Worm (Caenorhabditis elegans) whole organism, early embryonic: ENCODE measurements around the gene nlt-1.

Experiments used
- B0310.2 ChIP-seq: sonication (generic microtip); optimal IDR thresholded peaks from 2 replicates; lab custom pipeline; 2016; ENCODE audit warnings: mild to moderate bottlenecking, missing genetic modification characterization, missing compliant biosample characterization
- F13C5.2 ChIP-seq: sonication (generic microtip); optimal IDR thresholded peaks from 2 replicates; lab custom pipeline; 2017; ENCODE audit warnings: mild to moderate bottlenecking, missing genetic modification characterization, inconsistent platforms, missing compliant biosample characterization
- aly-1 ChIP-seq: sonication (generic microtip); optimal IDR thresholded peaks from 2 replicates; lab custom pipeline; 2016; ENCODE audit warnings: missing genetic modification characterization, missing compliant biosample characterization
- ama-1 ChIP-seq: fragments of 150-350 bp; optimal IDR thresholded peaks from 2 replicates; lab custom pipeline; 2014
- ceh-13 ChIP-seq: fragments of 200-800 bp; sonication (Bioruptor generic); optimal IDR thresholded peaks from 2 replicates; lab custom pipeline; 2018; ENCODE audit warnings: mild to moderate bottlenecking, missing genetic modification characterization, missing compliant biosample characterization
- ceh-36 ChIP-seq: sonication (generic microtip); optimal IDR thresholded peaks from 2 replicates; lab custom pipeline; 2016; ENCODE audit warnings: missing genetic modification characterization, inconsistent platforms, missing compliant biosample characterization
- ets-7 ChIP-seq: sonication (generic microtip); optimal IDR thresholded peaks from 2 replicates; lab custom pipeline; 2016; ENCODE audit warnings: missing genotype, missing genetic modification characterization, missing compliant biosample characterization
- flt-1 ChIP-seq: fragments of 200-800 bp; sonication (Bioruptor generic); IDR thresholded peaks from 2 replicates; pipeline ENCODE4 v1.3.6; 2022; ENCODE audit warnings: missing genetic modification characterization, missing compliant biosample characterization
- hmbx-1 ChIP-seq: sonication (generic microtip); optimal IDR thresholded peaks from 2 replicates; lab custom pipeline; 2016; ENCODE audit warnings: mild to moderate bottlenecking, missing genetic modification characterization, missing compliant biosample characterization
- hmg-4 ChIP-seq: fragments of 200-800 bp; sonication (Bioruptor generic); optimal IDR thresholded peaks from 2 replicates; lab custom pipeline; 2018; ENCODE audit warnings: mild to moderate bottlenecking, missing genetic modification characterization, missing compliant biosample characterization
- hnd-1 ChIP-seq: sonication (generic microtip); optimal IDR thresholded peaks from 2 replicates; lab custom pipeline; 2016; ENCODE audit warnings: missing genetic modification characterization, missing compliant biosample characterization
- pes-1 ChIP-seq: fragments of 200-800 bp; sonication (Bioruptor generic); IDR thresholded peaks from 2 replicates; pipeline ENCODE4 v1.3.6; 2022; ENCODE audit warnings: missing genetic modification reagents, missing genetic modification characterization, missing compliant biosample characterization
- scrt-1 ChIP-seq: fragments of 200-800 bp; sonication (Bioruptor generic); IDR thresholded peaks from 2 replicates; pipeline ENCODE4 v1.3.6; 2022; ENCODE audit warnings: missing genetic modification characterization, missing compliant biosample characterization
- sea-1 ChIP-seq: fragments of 200-800 bp; sonication (Bioruptor generic); conservative IDR thresholded peaks from 2 replicates; pipeline ENCODE4 v1.3.6; 2022; ENCODE audit warnings: missing genetic modification characterization, missing compliant biosample characterization
- tbx-11 ChIP-seq: fragments of 200-800 bp; sonication (Bioruptor generic); IDR thresholded peaks from 2 replicates; pipeline ENCODE4 v1.3.6; 2022; ENCODE audit warnings: missing genetic modification characterization, missing compliant biosample characterization
- tbx-37 ChIP-seq: fragments of 200-800 bp; sonication (Bioruptor generic); conservative IDR thresholded peaks from 2 replicates; pipeline ENCODE4 v1.3.6; 2022; ENCODE audit warnings: missing genetic modification reagents, missing genetic modification characterization, missing compliant biosample characterization
- tra-4 ChIP-seq: sonication (generic microtip); optimal IDR thresholded peaks from 2 replicates; lab custom pipeline; 2017; ENCODE audit warnings: missing genetic modification characterization, missing compliant biosample characterization

Gene nlt-1

DNA sequence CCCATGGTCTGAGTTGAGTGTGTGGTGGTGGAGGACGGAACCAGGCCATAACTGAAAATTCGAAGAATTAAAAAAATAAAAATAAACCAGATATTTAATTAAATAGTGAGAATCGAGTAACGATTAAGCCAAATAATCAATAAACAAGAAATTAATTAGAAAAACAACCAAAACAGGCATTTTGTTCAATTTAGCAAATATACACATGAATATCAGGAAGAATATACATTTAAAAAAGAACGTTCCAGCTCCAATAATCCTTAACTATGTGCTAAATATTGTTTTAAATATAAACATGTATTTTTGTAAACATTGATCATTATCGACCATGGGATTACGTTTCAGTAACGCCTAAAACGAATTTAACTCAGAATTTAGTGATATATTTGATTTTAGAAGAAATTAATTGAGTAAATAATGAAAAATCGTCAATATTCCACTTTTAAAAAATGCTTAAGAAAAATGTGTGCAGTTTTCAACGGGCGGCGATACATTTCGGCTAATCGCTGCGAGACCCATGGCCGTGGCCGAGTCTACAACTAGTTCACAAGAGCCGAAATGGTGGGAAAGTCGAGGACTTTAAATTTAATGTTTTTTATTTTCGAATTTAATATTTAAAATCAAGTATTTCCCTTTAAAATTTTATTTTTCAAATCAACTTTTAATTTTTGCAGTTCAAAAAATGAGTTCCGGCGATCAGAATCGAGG lies 32.8 kb downstream of the nlt-1 start, which contains the start of the genes R53.4 and psf-1:
TSS of gene R53.4 (minus strand) at position 51 of the 708 bp plus-strand sequence.
TSS of gene psf-1 (plus strand) at position 675 of the 708 bp plus-strand sequence.
- TF ChIP-seq tbx-11 (no peak), hnd-1 (tag; lab: Kevin White, UChicago) (no peak), pes-1 (0 out of 2 replicates have a peak, but pooled peaks have one; percentile 33), ama-1 (lab: Kevin White, UChicago) (no peak), flt-1 (GFP tag; lab: Robert Waterston, UW) (no peak), ets-7 (no peak), tra-4 (tag; lab: Kevin White, UChicago) (no peak), ceh-13 (no peak), B0310.2 (tag; lab: Kevin White, UChicago) (no peak), hmbx-1 (no peak), aly-1 (tag; lab: Kevin White, UChicago) (no peak), ceh-36 (no peak), sea-1 (GFP tag; lab: Robert Waterston, UW) (no peak), tbx-37 (GFP tag; lab: Robert Waterston, UW) (peak; percentile 57; the same call in 1 of the 2 replicates), F13C5.2 (no peak), scrt-1 (no peak)

DNA sequence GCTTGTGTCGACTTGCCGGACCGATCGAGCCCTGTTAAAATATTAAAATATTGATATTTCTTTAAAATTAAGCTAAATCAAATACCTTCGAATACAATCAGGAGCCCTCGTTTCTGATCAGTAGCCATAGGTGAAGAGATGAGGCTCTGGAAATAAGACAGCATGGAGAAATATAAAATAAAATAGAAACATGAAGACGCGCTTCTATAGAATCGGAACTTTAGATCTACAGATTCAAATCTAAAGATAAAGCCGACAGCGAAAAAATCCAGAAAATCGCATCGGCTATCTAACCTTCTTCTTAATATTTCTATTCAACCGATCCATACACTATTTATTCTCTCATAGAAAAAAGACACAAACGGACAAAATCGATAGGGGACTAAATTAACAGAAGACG lies 34.0 kb downstream of the nlt-1 start, which contains the start of gene dtmk-1:
TSS of gene dtmk-1 (minus strand) at position 146 of the 400 bp plus-strand sequence.
- no peak for TF ChIP-seq ceh-36
- no peak for TF ChIP-seq ceh-13
- TF ChIP-seq scrt-1 = no peak

DNA sequence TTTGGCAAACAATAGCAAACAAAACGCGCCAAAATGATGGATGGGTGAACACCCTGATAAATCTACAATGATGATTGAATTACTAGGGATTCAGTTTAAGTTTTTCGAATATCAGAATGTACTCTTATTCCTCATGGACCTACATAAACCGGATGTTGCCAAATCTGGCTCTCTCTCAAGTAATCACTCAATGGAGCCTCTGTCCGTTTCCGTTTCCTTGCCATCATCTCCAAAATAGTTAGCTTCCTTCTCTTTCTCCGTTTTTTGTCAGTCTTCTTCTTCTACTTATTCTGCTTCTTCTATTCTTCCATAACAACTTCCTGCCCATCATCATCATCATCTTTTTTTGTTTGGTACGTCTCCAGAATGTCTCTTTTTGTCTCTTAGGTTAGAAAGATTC lies 35.6 kb downstream of the nlt-1 start:
- TF ChIP-seq ets-7 (no peak), hmg-4 (no peak), flt-1 (GFP tag; lab: Robert Waterston, UW) (no peak), tbx-11 (no peak), pes-1 (no peak), ama-1 (lab: Kevin White, UChicago) (no peak), tbx-37 (GFP tag; lab: Robert Waterston, UW) (no peak), hnd-1 (tag; lab: Kevin White, UChicago) (no peak), hmbx-1 (no peak), sea-1 (GFP tag; lab: Robert Waterston, UW) (no peak)

DNA sequence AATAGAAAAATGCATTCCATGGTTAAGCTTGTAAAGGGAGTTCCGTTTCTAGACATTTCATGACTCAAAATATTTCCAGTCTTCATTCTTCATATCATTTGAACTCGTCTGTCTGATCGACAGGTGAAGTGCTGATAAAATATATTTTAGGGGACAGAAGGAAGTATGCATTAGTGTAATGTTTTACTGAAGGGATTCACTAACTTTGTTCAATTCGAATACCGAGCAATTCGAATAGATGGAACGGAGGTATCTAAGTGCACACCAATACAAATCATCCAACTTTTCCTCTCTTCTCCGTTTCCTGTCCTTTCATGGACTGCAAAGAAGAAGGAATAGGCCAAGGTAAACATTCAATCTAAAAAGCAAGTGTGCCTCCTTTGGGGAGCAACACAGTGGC lies 37.1 kb downstream of the nlt-1 start:
- TF ChIP-seq flt-1 (GFP tag; lab: Robert Waterston, UW) (no peak), hmg-4 (no peak), hmbx-1 (no peak), F13C5.2 (no peak), sea-1 (GFP tag; lab: Robert Waterston, UW) (no peak), ets-7 (no peak)

DNA sequence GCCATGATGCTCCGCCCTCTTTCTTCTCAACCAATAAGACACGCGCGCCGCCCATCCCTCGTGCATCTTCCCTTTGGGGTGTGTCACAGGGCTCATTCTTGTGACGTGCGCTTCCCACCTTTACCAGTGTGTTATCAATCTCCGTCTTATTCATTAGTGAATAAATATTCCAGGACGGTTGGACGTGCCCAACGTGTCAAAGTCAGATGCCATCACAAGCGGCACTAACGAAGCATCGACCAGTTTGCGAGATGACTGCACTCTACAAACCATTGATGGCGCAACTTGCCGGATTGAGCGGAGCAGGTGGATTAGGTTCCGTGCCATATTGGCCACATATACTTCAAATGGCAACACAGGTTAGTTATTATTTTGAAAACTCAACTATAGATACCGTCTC lies 40.8 kb downstream of the nlt-1 start:
- TF ChIP-seq scrt-1 (no peak), ceh-36 (no peak), flt-1 (GFP tag; lab: Robert Waterston, UW) (no peak), aly-1 (tag; lab: Kevin White, UChicago) (no peak), ets-7 (no peak), tbx-11 (no peak), tra-4 (tag; lab: Kevin White, UChicago) (no peak), hmg-4 (no peak), hmbx-1 (no peak), tbx-37 (GFP tag; lab: Robert Waterston, UW) (no peak), ceh-13 (no peak), hnd-1 (tag; lab: Kevin White, UChicago) (no peak), F13C5.2 (no peak), B0310.2 (tag; lab: Kevin White, UChicago) (no peak), sea-1 (GFP tag; lab: Robert Waterston, UW) (no peak), pes-1 (no peak)

DNA sequence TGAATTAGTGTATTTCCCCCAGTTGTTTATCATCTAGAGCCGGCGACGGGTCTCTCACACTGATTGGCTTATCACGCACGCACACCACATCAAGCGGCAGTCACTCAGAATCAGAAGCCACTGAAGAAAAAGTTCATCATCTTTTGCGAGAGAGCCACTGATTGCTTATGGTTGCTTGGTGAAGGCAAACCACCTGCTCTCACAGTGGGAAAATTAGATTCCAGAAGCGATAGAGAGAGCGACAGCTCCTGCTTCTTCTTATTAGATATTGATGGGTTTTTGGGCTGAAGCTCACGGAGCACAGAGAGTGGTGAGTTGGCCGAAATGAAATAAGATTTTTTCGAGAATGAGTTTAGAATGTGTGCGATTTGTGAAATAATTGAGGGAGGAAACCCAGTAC lies 44.8 kb downstream of the nlt-1 start:
- TF ChIP-seq tra-4 (tag; lab: Kevin White, UChicago) (no peak), sea-1 (GFP tag; lab: Robert Waterston, UW) (no peak), flt-1 (GFP tag; lab: Robert Waterston, UW) (no peak), B0310.2 (tag; lab: Kevin White, UChicago) (no peak), ets-7 (no peak), hnd-1 (tag; lab: Kevin White, UChicago) (no peak), ceh-13 (no peak), aly-1 (tag; lab: Kevin White, UChicago) (no peak), ceh-36 (no peak), hmbx-1 (no peak), tbx-37 (GFP tag; lab: Robert Waterston, UW) (no peak), tbx-11 (no peak), pes-1 (no peak), scrt-1 (no peak)

DNA sequence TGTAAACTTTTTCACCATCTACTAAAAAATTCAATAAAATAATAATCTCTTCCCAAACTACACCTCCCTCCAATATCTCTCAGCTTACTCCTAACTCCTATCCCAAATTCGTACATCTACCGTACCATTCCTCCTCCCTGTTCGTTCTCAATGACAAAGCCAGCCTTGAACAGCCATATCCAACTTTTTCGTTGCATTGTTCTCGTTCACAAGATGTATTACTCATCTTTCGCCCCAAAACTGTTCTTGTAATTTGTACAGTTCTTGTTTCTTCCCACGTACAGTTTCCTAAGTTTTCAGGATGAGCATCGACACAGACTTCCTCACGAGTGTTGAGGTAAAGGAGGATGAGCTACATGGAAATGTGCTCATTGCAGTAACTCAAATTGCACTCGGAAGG lies 46.1 kb downstream of the nlt-1 start, which contains the start of gene egl-43:
TSS of gene egl-43 (plus strand) at position 301 of the 400 bp plus-strand sequence.
- TF ChIP-seq ceh-36 (no peak), F13C5.2 (no peak), flt-1 (GFP tag; lab: Robert Waterston, UW) (no peak), sea-1 (GFP tag; lab: Robert Waterston, UW) (no peak), hnd-1 (tag; lab: Kevin White, UChicago) (no peak), tra-4 (tag; lab: Kevin White, UChicago) (no peak), B0310.2 (tag; lab: Kevin White, UChicago) (no peak)

DNA sequence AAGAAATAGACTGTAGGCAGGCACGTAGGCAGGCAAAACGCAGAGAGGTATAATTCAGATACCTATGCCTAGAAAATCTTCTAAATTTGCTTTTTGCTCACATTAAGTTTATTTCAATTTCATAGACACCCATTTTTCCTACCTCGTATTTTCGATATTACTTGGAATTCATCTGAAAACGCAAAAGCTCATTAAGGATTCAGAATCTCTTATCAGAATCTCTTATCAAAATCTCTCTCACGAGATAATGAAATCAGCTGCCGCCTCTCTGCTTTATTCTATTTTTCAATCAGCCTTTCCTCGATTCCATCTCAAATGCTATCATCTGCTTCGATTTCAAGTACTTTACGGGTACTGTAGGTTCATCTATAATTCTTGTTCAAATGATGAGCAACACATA lies 49.1 kb downstream of the nlt-1 start:
- TF ChIP-seq ama-1 (lab: Kevin White, UChicago) (no peak), aly-1 (tag; lab: Kevin White, UChicago) (no peak), tbx-37 (GFP tag; lab: Robert Waterston, UW) (no peak), tra-4 (tag; lab: Kevin White, UChicago) (no peak), ets-7 (no peak), sea-1 (GFP tag; lab: Robert Waterston, UW) (no peak), hnd-1 (tag; lab: Kevin White, UChicago) (no peak), hmg-4 (no peak), pes-1 (no peak), hmbx-1 (no peak), tbx-11 (no peak), scrt-1 (no peak), F13C5.2 (no peak), ceh-36 (no peak), flt-1 (GFP tag; lab: Robert Waterston, UW) (no peak), B0310.2 (tag; lab: Kevin White, UChicago) (no peak)
